Fruit fly (Drosophila melanogaster) whole organism, wandering third instar larva: ENCODE measurements around the gene CG42635.

Experiments
- CG32264 ChIP-seq: fragments of 200-800 bp; sonication (Bioruptor generic); optimal IDR thresholded peaks from 2 replicates; lab custom pipeline; 2016; ENCODE audit warnings: missing biosample characterization, missing genetic modification characterization
- CG9705 ChIP-seq: fragments of 200-800 bp; sonication (Bioruptor generic); optimal IDR thresholded peaks from 2 replicates; lab custom pipeline; 2018; ENCODE audit warnings: missing biosample characterization, mild to moderate bottlenecking, missing genetic modification characterization
- CrebA ChIP-seq: fragments of 200-800 bp; sonication (Bioruptor generic); optimal IDR thresholded peaks from 2 replicates; lab custom pipeline; 2016; ENCODE audit warnings: missing biosample characterization, mild to moderate bottlenecking, missing genetic modification characterization, borderline replicate concordance
- brk ChIP-seq: fragments of 200-800 bp; sonication (Bioruptor generic); optimal IDR thresholded peaks from 2 replicates; lab custom pipeline; 2016; ENCODE audit warnings: missing biosample characterization, mild to moderate bottlenecking, missing genetic modification characterization
- dl ChIP-seq, 2 experiments: fragments of 175-275, 200-275 bp in 1 of 2; fragments of 200-275 bp in 1 of 2; sonication (Bioruptor generic); optimal IDR thresholded peaks; lab custom pipeline; 2018; ENCODE audit warnings: mild to moderate bottlenecking in 2 of 2, missing biosample characterization in 2 of 2, missing genetic modification characterization in 2 of 2, moderate library complexity in 2 of 2; ENCODE audit not compliant: partially characterized antibody in 2 of 2, insufficient read depth in 1 of 2
- dsf ChIP-seq: sonication (Bioruptor generic); optimal IDR thresholded peaks from 2 replicates; lab custom pipeline; 2016; ENCODE audit warnings: missing biosample characterization, missing genetic modification characterization, borderline replicate concordance
- sage ChIP-seq: fragments of 200-800 bp; sonication (Bioruptor generic); optimal IDR thresholded peaks from 2 replicates; lab custom pipeline; 2016; ENCODE audit warnings: missing biosample characterization, mild to moderate bottlenecking, missing genetic modification characterization
- usp ChIP-seq: fragments of >200 bp; optimal IDR thresholded peaks from 2 replicates; lab custom pipeline; 2017; ENCODE audit warnings: missing biosample characterization, missing genetic modification characterization

DNA sequence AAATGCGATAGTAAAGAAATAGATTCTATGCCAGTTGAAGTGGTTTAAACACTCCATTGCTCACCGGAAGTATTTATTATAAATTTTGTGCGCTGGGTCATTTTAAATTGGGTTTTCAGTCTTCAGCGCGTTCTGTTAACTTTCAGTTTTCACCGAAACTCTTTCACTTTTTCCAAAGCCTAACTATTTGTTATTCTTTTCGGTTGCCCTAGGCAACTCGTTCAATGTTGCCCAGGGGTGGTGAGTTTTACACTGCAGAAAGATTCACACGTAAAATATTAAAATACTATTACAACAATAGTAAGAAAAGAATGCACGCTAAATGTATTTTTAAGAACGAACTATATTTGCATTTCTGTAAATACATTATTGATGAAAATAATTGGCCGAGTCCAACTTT lies 25.4 kb upstream of the CG42635 start, which contains the start of gene btv:
- no peak for TF ChIP-seq dsf (GFP tag; lab: Kevin White, UChicago)
- TF ChIP-seq dl (GFP tag; optimal IDR thresholded peaks at IDR 0.05; lab: Kevin White, UChicago; ENCODE audit: insufficient read depth in 1 of 2, partially characterized antibody in 2 of 2): no peak
- no peak for TF ChIP-seq CG9705
- no peak for TF ChIP-seq sage (GFP tag; lab: Kevin White, UChicago)
- no peak for TF ChIP-seq CG32264 (GFP tag; lab: Kevin White, UChicago)
- no peak for TF ChIP-seq CrebA (GFP tag; lab: Kevin White, UChicago)
- no peak for TF ChIP-seq brk (GFP tag; lab: Kevin White, UChicago)
- TF ChIP-seq usp: no peak
